Fruit fly (Drosophila melanogaster) whole organism, wandering third instar larva: ENCODE measurements around the gene CG34117.
A peak's percentile ranks its signal among the peaks of the same experiment; 100 is the strongest.

Source experiments
- Abd-B ChIP-seq: fragments of >200 bp; optimal IDR thresholded peaks from 2 replicates; lab custom pipeline; 2017; ENCODE audit warnings: missing biosample characterization, missing genetic modification characterization
- CG32264 ChIP-seq: fragments of 200-800 bp; sonication (Bioruptor generic); optimal IDR thresholded peaks from 2 replicates; lab custom pipeline; 2016; ENCODE audit warnings: missing biosample characterization, missing genetic modification characterization
- CG9705 ChIP-seq: fragments of 200-800 bp; sonication (Bioruptor generic); optimal IDR thresholded peaks from 2 replicates; lab custom pipeline; 2018; ENCODE audit warnings: missing biosample characterization, mild to moderate bottlenecking, missing genetic modification characterization
- CrebA ChIP-seq: fragments of 200-800 bp; sonication (Bioruptor generic); optimal IDR thresholded peaks from 2 replicates; lab custom pipeline; 2016; ENCODE audit warnings: missing biosample characterization, mild to moderate bottlenecking, missing genetic modification characterization, borderline replicate concordance
- Dfd ChIP-seq: fragments of >200 bp; optimal IDR thresholded peaks from 2 replicates; lab custom pipeline; 2017; ENCODE audit warnings: missing biosample characterization, missing genetic modification characterization
- Dif ChIP-seq: fragments of 200-275, 200-300 bp; sonication (Bioruptor generic); optimal IDR thresholded peaks from 2 replicates; lab custom pipeline; 2018; ENCODE audit warnings: missing biosample characterization, missing genetic modification characterization; ENCODE audit not compliant: partially characterized antibody
- GATAd ChIP-seq: sonication (Bioruptor generic); optimal IDR thresholded peaks from 2 replicates; lab custom pipeline; 2016; ENCODE audit warnings: missing biosample characterization, missing genetic modification characterization
- HLH106 ChIP-seq: fragments of 200-800 bp; optimal IDR thresholded peaks from 3 replicates; lab custom pipeline; 2019; ENCODE audit warnings: missing biosample characterization, mild to moderate bottlenecking, missing genetic modification characterization, moderate library complexity
- Hnf4 ChIP-seq: fragments of 200-800 bp; sonication (Bioruptor generic); optimal IDR thresholded peaks from 2 replicates; lab custom pipeline; 2016; ENCODE audit warnings: missing biosample characterization, mild to moderate bottlenecking, missing genetic modification characterization
- Hr78 ChIP-seq: fragments of >200 bp; optimal IDR thresholded peaks from 2 replicates; lab custom pipeline; 2017; ENCODE audit warnings: missing biosample characterization, missing genetic modification characterization
- Hr83 ChIP-seq: fragments of 200-300 bp; sonication (Bioruptor generic); optimal IDR thresholded peaks from 2 replicates; lab custom pipeline; 2016; ENCODE audit warnings: missing biosample characterization, mild to moderate bottlenecking, missing genetic modification characterization, moderate library complexity; ENCODE audit not compliant: poor library complexity, severe bottlenecking
- Jra ChIP-seq: sonication (Bioruptor generic); optimal IDR thresholded peaks from 2 replicates; lab custom pipeline; 2016; ENCODE audit warnings: missing biosample characterization, missing genetic modification characterization
- Mio ChIP-seq: sonication (Bioruptor generic); optimal IDR thresholded peaks from 2 replicates; lab custom pipeline; 2016; ENCODE audit warnings: missing biosample characterization, missing genetic modification characterization
- Myc ChIP-seq: fragments of >200 bp; optimal IDR thresholded peaks from 2 replicates; lab custom pipeline; 2017
- OdsH ChIP-seq: fragments of 200-800 bp; sonication (Bioruptor generic); optimal IDR thresholded peaks from 2 replicates; lab custom pipeline; 2016; ENCODE audit warnings: missing biosample characterization, mild to moderate bottlenecking, missing genetic modification characterization
- Rel ChIP-seq, 2 experiments: fragments of 200-800 bp; sonication (Bioruptor generic) in 1 of 2; optimal IDR thresholded peaks; 2 replicates in 1 of 2; 3 replicates in 1 of 2; lab custom pipeline; 2016 to 2019; ENCODE audit warnings: mild to moderate bottlenecking in 2 of 2, missing biosample characterization in 2 of 2, missing genetic modification characterization in 2 of 2, moderate library complexity in 1 of 2
- Sp1 ChIP-seq: fragments of 200-800 bp; sonication (Bioruptor generic); optimal IDR thresholded peaks from 3 replicates; lab custom pipeline; 2019; ENCODE audit warnings: missing biosample characterization, mild to moderate bottlenecking, missing genetic modification characterization, moderate library complexity
- br ChIP-seq: fragments of 200-800 bp; sonication (Bioruptor generic); optimal IDR thresholded peaks from 2 replicates; lab custom pipeline; 2016; ENCODE audit warnings: missing biosample characterization, missing genetic modification characterization
- dl ChIP-seq, 2 experiments: fragments of 175-275, 200-275 bp in 1 of 2; fragments of 200-275 bp in 1 of 2; sonication (Bioruptor generic); optimal IDR thresholded peaks; lab custom pipeline; 2018; ENCODE audit warnings: mild to moderate bottlenecking in 2 of 2, missing biosample characterization in 2 of 2, missing genetic modification characterization in 2 of 2, moderate library complexity in 2 of 2; ENCODE audit not compliant: partially characterized antibody in 2 of 2, insufficient read depth in 1 of 2
- dmrt93B ChIP-seq: fragments of 200-800 bp; sonication (Bioruptor generic); optimal IDR thresholded peaks from 2 replicates; lab custom pipeline; 2018; ENCODE audit warnings: missing biosample characterization, mild to moderate bottlenecking, missing genetic modification characterization
- dsf ChIP-seq: sonication (Bioruptor generic); optimal IDR thresholded peaks from 2 replicates; lab custom pipeline; 2016; ENCODE audit warnings: missing biosample characterization, missing genetic modification characterization, borderline replicate concordance
- ey ChIP-seq: fragments of 200-800 bp; sonication (Bioruptor generic); optimal IDR thresholded peaks from 2 replicates; lab custom pipeline; 2016; ENCODE audit warnings: missing biosample characterization, missing genetic modification characterization
- foxo ChIP-seq, 2 experiments: fragments of 200-800 bp; sonication (Bioruptor generic); optimal IDR thresholded peaks; 2 replicates in 1 of 2; 3 replicates in 1 of 2; lab custom pipeline; 2016 to 2017; ENCODE audit warnings: missing biosample characterization in 2 of 2, missing genetic modification characterization in 2 of 2
- fru ChIP-seq: fragments of 200-800 bp; sonication (Bioruptor generic); optimal IDR thresholded peaks from 3 replicates; lab custom pipeline; 2016; ENCODE audit warnings: missing biosample characterization, mild to moderate bottlenecking, missing genetic modification characterization
- h ChIP-seq: fragments of 200-800 bp; sonication (Bioruptor generic); optimal IDR thresholded peaks from 3 replicates; lab custom pipeline; 2016; ENCODE audit warnings: missing biosample characterization, mild to moderate bottlenecking, missing genetic modification characterization
- jim ChIP-seq: fragments of 175-275, 200-325 bp; sonication (Bioruptor generic); optimal IDR thresholded peaks from 2 replicates; lab custom pipeline; 2016; ENCODE audit warnings: missing biosample characterization, mild to moderate bottlenecking, missing genetic modification characterization
- pan ChIP-seq: fragments of >200 bp; optimal IDR thresholded peaks from 2 replicates; lab custom pipeline; 2017
- psq ChIP-seq: fragments of 200-800 bp; sonication (Bioruptor generic); optimal IDR thresholded peaks from 3 replicates; lab custom pipeline; 2017; ENCODE audit warnings: missing biosample characterization, mild to moderate bottlenecking, missing genetic modification characterization, moderate library complexity
- rgr ChIP-seq: fragments of 200-800 bp; sonication (Bioruptor generic); optimal IDR thresholded peaks from 3 replicates; lab custom pipeline; 2016; ENCODE audit warnings: missing biosample characterization, mild to moderate bottlenecking, missing genetic modification characterization
- sage ChIP-seq: fragments of 200-800 bp; sonication (Bioruptor generic); optimal IDR thresholded peaks from 2 replicates; lab custom pipeline; 2016; ENCODE audit warnings: missing biosample characterization, mild to moderate bottlenecking, missing genetic modification characterization
- sv ChIP-seq: fragments of 200-800 bp; sonication (Bioruptor generic); optimal IDR thresholded peaks from 3 replicates; lab custom pipeline; 2016; ENCODE audit warnings: missing biosample characterization, missing genetic modification characterization
- tai ChIP-seq: sonication (Bioruptor generic); optimal IDR thresholded peaks from 2 replicates; lab custom pipeline; 2016; ENCODE audit warnings: missing biosample characterization, missing genetic modification characterization
- usp ChIP-seq: fragments of >200 bp; optimal IDR thresholded peaks from 2 replicates; lab custom pipeline; 2017; ENCODE audit warnings: missing biosample characterization, missing genetic modification characterization
- woc ChIP-seq: sonication (Bioruptor generic); optimal IDR thresholded peaks from 2 replicates; lab custom pipeline; 2016; ENCODE audit warnings: missing biosample characterization, mild to moderate bottlenecking, missing genetic modification characterization

Gene CG34117

DNA sequence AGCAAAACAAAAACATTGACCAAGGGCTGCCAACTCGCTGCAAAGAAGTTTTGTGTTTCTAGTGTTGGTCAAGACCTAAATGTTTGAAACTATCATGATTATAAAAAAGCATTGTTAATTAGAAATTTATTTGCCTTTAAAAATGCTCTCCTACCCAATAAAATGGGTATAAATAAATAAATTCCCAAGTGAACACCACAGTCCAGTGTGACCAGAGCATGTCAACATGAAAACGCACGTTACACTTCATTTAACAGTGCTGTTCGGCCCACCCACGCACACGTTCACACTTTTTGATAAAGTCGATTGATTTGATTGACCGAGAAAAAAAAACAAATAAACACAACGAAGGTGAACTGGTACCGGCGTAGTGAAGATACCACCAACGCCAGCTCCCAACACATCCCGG lies 4.3 kb upstream of the CG34117 start, which contains the start of the genes CG9356, BBIP1 and CG8135 (continued):
- no peak for TF ChIP-seq dmrt93B (GFP tag; lab: Kevin White, UChicago)

DNA sequence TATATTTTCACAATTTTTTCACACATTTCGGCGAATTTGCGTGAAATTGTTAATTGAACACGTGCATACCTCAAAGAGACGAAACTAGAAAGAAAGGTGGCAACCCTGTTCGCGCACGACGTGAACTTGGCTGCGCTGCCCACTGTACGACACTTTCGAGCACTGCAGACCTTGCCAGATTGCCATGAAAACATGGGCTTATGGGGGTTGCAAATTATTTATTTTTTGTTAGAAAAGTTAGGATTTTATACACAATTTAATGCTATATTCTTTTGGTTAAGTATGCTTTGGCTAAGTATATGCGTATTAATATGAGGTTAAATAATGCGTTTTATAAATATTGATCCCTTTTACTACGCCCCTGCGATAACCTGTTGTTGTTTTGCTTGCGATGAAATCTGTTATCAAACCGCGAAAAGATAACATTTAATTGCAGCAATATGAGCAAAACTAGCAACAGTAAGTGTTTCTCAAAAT lies 1.3 kb upstream of the CG34117 start, which contains the start of the genes RpL34b and CG8132:
RpL34b (minus strand) TSS at position 100 of the 477 bp plus-strand sequence.
CG8132 (plus strand) TSS at position 369 of the 477 bp plus-strand sequence.
- TF ChIP-seq Dif (GFP tag; lab: Kevin White, UChicago) (peak; percentile 17), h (peak; percentile 98), dmrt93B (GFP tag; lab: Kevin White, UChicago) (peak; percentile 96), HLH106 (tag; lab: Kevin White, UChicago) (peak; percentile 97), usp (GFP tag; lab: Kevin White, UChicago) (no peak), Myc (lab: Kevin White, UChicago) (peak; percentile 83), jim (GFP tag; lab: Kevin White, UChicago) (peak; percentile 85), tai (GFP tag; lab: Kevin White, UChicago) (no peak), dl (GFP tag; optimal IDR thresholded peaks at IDR 0.05; lab: Kevin White, UChicago; ENCODE audit: insufficient read depth in 1 of 2, partially characterized antibody in 2 of 2) (no peak), Rel (GFP tag; optimal IDR thresholded peaks at IDR 0.05; lab: Kevin White, UChicago) (peak; percentile 73), Rel (tag; optimal IDR thresholded peaks at IDR 0.05; lab: Kevin White, UChicago) (peak; percentile 84), dsf (peak; percentile 90), CG9705 (GFP tag; lab: Kevin White, UChicago) (peak; percentile 97), ey (GFP tag; lab: Kevin White, UChicago) (peak; percentile 93), woc (GFP tag; lab: Kevin White, UChicago) (peak; percentile 86), br (peak; percentile 96), Dfd (GFP tag; lab: Kevin White, UChicago) (no peak), Sp1 (GFP tag; lab: Kevin White, UChicago) (peak; percentile 96), CrebA (GFP tag; lab: Kevin White, UChicago) (no peak), sv (GFP tag; lab: Kevin White, UChicago) (peak; percentile 97), OdsH (GFP tag; lab: Kevin White, UChicago) (peak; percentile 93), Hnf4 (GFP tag; lab: Kevin White, UChicago) (peak; percentile 97), psq (peak; percentile 88), foxo (GFP tag; optimal IDR thresholded peaks at IDR 0.05; lab: Kevin White, UChicago) (peak; percentile 27 to 98), fru (GFP tag; lab: Kevin White, UChicago) (peak; percentile 95), pan (lab: Kevin White, UChicago) (no peak), GATAd (GFP tag; lab: Kevin White, UChicago) (peak; percentile 91), CG32264 (GFP tag; lab: Kevin White, UChicago) (peak; percentile 73), rgr (GFP tag; lab: Kevin White, UChicago) (peak; percentile 96), Jra (GFP tag; lab: Kevin White, UChicago) (peak; percentile 96), Hr83 (peak; percentile 96), Mio (GFP tag; lab: Kevin White, UChicago) (peak; percentile 87)

DNA sequence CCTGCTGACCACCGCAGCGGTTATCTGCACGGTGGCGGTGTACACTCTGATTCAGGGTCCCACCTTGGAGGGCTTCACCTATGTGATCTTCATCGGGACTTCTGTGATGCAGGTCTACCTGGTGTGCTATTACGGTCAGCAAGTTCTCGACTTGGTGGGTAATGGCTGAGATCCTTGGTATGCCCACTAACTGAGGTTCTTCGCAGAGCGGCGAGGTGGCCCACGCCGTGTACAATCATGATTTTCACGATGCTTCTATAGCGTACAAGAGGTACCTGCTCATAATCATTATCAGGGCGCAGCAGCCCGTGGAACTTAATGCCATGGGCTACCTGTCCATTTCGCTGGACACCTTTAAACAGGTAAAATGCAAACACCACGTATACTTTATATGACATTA lies 779 bp downstream of the CG34117 start:
- TF ChIP-seq Sp1 (GFP tag; lab: Kevin White, UChicago) (no peak), pan (lab: Kevin White, UChicago) (no peak), jim (GFP tag; lab: Kevin White, UChicago) (no peak), Jra (GFP tag; lab: Kevin White, UChicago) (no peak), GATAd (GFP tag; lab: Kevin White, UChicago) (no peak), Hr78 (GFP tag; lab: Kevin White, UChicago) (no peak), Mio (GFP tag; lab: Kevin White, UChicago) (no peak), Hr83 (no peak), br (no peak), HLH106 (tag; lab: Kevin White, UChicago) (no peak), sage (GFP tag; lab: Kevin White, UChicago) (no peak), Dfd (GFP tag; lab: Kevin White, UChicago) (no peak), foxo (GFP tag; optimal IDR thresholded peaks at IDR 0.05; lab: Kevin White, UChicago) (no peak), woc (GFP tag; lab: Kevin White, UChicago) (no peak), Rel (GFP tag; optimal IDR thresholded peaks at IDR 0.05; lab: Kevin White, UChicago) (no peak), Rel (tag; optimal IDR thresholded peaks at IDR 0.05; lab: Kevin White, UChicago) (no peak), fru (GFP tag; lab: Kevin White, UChicago) (no peak), Hnf4 (GFP tag; lab: Kevin White, UChicago) (no peak), dsf (no peak), Abd-B (GFP tag; lab: Kevin White, UChicago) (no peak)
